Worm (Caenorhabditis elegans) whole organism, L4/young adult: Measurements from ENCODE around the gene K09E4.3.
"Not testable (repeated sequence)": the region's sequence is repeated elsewhere in the genome, so short reads cannot be mapped to it uniquely, and the experiment has no call there.

ENCODE experiments used
- W03F9.2 ChIP-seq: fragments of 150-350 bp; optimal IDR thresholded peaks from 2 replicates; lab custom pipeline; 2014; ENCODE audit warnings: missing biosample characterization, missing genetic modification characterization
- dao-5 ChIP-seq: sonication (generic microtip); optimal IDR thresholded peaks from 2 replicates; lab custom pipeline; 2016; ENCODE audit warnings: missing genotype, missing genetic modification characterization, moderate library complexity, missing compliant biosample characterization
- him-1 ChIP-seq: sonication (generic microtip); optimal IDR thresholded peaks from 2 replicates; lab custom pipeline; 2016; ENCODE audit warnings: missing genotype, missing genetic modification reagents, missing genetic modification characterization, missing compliant biosample characterization

K09E4.3 gene

ce11 chrII:14126841-14127240 lies at the start of gene K09E4.3:
Gene K09E4.3, minus strand, starts transcription at chrII:14126941.
- TF ChIP-seq W03F9.2 (tag; lab: Kevin White, UChicago) (no peak), dao-5 (tag; lab: Kevin White, UChicago) (no peak), him-1 (no peak)

- TF ChIP-seq dao-5 (tag; lab: Kevin White, UChicago): no peak
- TF ChIP-seq W03F9.2 (tag; lab: Kevin White, UChicago): no peak
- no peak for TF ChIP-seq him-1
Observed at ce11 chrII:14175099-14175498, 48.4 kb upstream of the K09E4.3 start, which contains the start of gene Y48B6A.5. Gene Y48B6A.5, minus strand, starts transcription at chrII:14175199.

ce11 chrII:14173176-14173575 lies 46.4 kb upstream of the K09E4.3 start:
- TF ChIP-seq dao-5 (tag; lab: Kevin White, UChicago): no peak
- no peak for TF ChIP-seq W03F9.2 (tag; lab: Kevin White, UChicago)
- no peak for TF ChIP-seq him-1

- TF ChIP-seq him-1 (no peak), dao-5 (tag; lab: Kevin White, UChicago) (no peak)
Observed at ce11 chrII:14171558-14171957, 44.8 kb upstream of the K09E4.3 start, which contains the start of gene eat-2. Gene eat-2, minus strand, starts transcription at chrII:14171658.

ce11 chrII:14165430-14165929 lies 38.7 kb upstream of the K09E4.3 start:
- TF ChIP-seq him-1 (no peak), dao-5 (tag; lab: Kevin White, UChicago) (no peak), W03F9.2 (tag; lab: Kevin White, UChicago) (no peak)

- TF ChIP-seq him-1 (no peak), dao-5 (tag; lab: Kevin White, UChicago) (peak; percentile 17)
Observed at ce11 chrII:14155259-14156023, 28.7 kb upstream of the K09E4.3 start, which contains the start of the genes rpl-43 and xrn-2. Gene rpl-43, plus strand, starts transcription at chrII:14155294. Gene xrn-2, plus strand, starts transcription at chrII:14155768.

- TF ChIP-seq him-1 (peak; percentile 75), dao-5 (tag; lab: Kevin White, UChicago) (no peak), W03F9.2 (tag; lab: Kevin White, UChicago) (peak; percentile 97)
Observed at ce11 chrII:14154357-14154756, 27.6 kb upstream of the K09E4.3 start, which contains the start of gene Y48B6A.1. Gene Y48B6A.1, minus strand, starts transcription at chrII:14154373.

ce11 chrII:14152274-14152673 lies 25.5 kb upstream of the K09E4.3 start:
- TF ChIP-seq dao-5 (tag; lab: Kevin White, UChicago) (no peak), him-1 (no peak), W03F9.2 (tag; lab: Kevin White, UChicago) (no peak)

- TF ChIP-seq W03F9.2 (tag; lab: Kevin White, UChicago): no peak
- no peak for TF ChIP-seq him-1
- no peak for TF ChIP-seq dao-5 (tag; lab: Kevin White, UChicago)
Observed at ce11 chrII:14150031-14150430, 23.3 kb upstream of the K09E4.3 start, which contains the start of gene W03H9.1. Gene W03H9.1, minus strand, starts transcription at chrII:14150131.

ce11 chrII:14143838-14144268 lies 17.1 kb upstream of the K09E4.3 start, which contains the start of gene W03H9.2:
Gene W03H9.2, minus strand, starts transcription at chrII:14143869.
- TF ChIP-seq him-1: no peak
- TF ChIP-seq W03F9.2 (tag; lab: Kevin White, UChicago): peak; percentile 27

- not testable (repeated sequence) for TF ChIP-seq him-1; dao-5 (tag; lab: Kevin White, UChicago); W03F9.2 (tag; lab: Kevin White, UChicago)
Observed at ce11 chrII:14142098-14142554, 15.4 kb upstream of the K09E4.3 start, which contains the start of gene cacn-1. Gene cacn-1, minus strand, starts transcription at chrII:14142148.

- no peak for TF ChIP-seq dao-5 (tag; lab: Kevin White, UChicago)
- TF ChIP-seq W03F9.2 (tag; lab: Kevin White, UChicago): no peak
- no peak for TF ChIP-seq him-1
Observed at ce11 chrII:14138849-14139419, 12.2 kb upstream of the K09E4.3 start.

ce11 chrII:14137538-14137937 lies 10.8 kb upstream of the K09E4.3 start, which contains the start of gene K09E4.1:
Gene K09E4.1, plus strand, starts transcription at chrII:14137838.
- TF ChIP-seq W03F9.2 (tag; lab: Kevin White, UChicago) (no peak), dao-5 (tag; lab: Kevin White, UChicago) (no peak), him-1 (no peak)

- TF ChIP-seq him-1 (no peak), W03F9.2 (tag; lab: Kevin White, UChicago) (no peak), dao-5 (tag; lab: Kevin White, UChicago) (no peak)
Observed at ce11 chrII:14136302-14136701, 9.6 kb upstream of the K09E4.3 start.
